Fruit fly (Drosophila melanogaster): ENCODE data around the gene Dhc16F.

Dhc16F gene

dm6 chrX:18091159-18091676 lies 26.9 kb downstream of the Dhc16F start, which contains the start of gene scu (continued):
- no peak for TF ChIP-seq HHEX (GFP tag; optimal IDR thresholded peaks at IDR 0.05)
- no peak for TF ChIP-seq CoRest (tag; optimal IDR thresholded peaks at IDR 0.05)
- peak; percentile 0 for TF ChIP-seq CG4617 (GFP tag; optimal IDR thresholded peaks at IDR 0.05; ENCODE audit: borderline replicate concordance)
- no peak for TF ChIP-seq fd102C (GFP tag; optimal IDR thresholded peaks at IDR 0.05)
- no peak for TF ChIP-seq CG8290 (GFP tag; optimal IDR thresholded peaks at IDR 0.05)
- peak in 1 of 2 experiments; percentile 61 for TF ChIP-seq CG8290 (tag; optimal IDR thresholded peaks at IDR 0.05)
- TF ChIP-seq CG3838 (GFP tag; optimal IDR thresholded peaks at IDR 0.05) = no peak
- no peak for TF ChIP-seq Hr39 (optimal IDR thresholded peaks at IDR 0.05)
- TF ChIP-seq Antp (GFP tag; optimal IDR thresholded peaks at IDR 0.05) = no peak
- TF ChIP-seq CG31441 (GFP tag; IDR thresholded peaks at IDR 0.05) = no peak
- no peak for TF ChIP-seq crol (GFP tag; IDR thresholded peaks at IDR 0.05)
- no peak for TF ChIP-seq CG12299 (tag; optimal IDR thresholded peaks at IDR 0.05)
- TF ChIP-seq exex (tag; optimal IDR thresholded peaks at IDR 0.05) = peak; percentile 40
- peak; percentile 20 for TF ChIP-seq CG13296 (GFP tag; optimal IDR thresholded peaks at IDR 0.05)
- no peak for TF ChIP-seq CG5180 (GFP tag; optimal IDR thresholded peaks at IDR 0.05)
- TF ChIP-seq unc-4 (GFP tag; IDR thresholded peaks at IDR 0.05; ENCODE audit: partially characterized antibody) = 0 out of 2 replicates have a peak, but pooled peaks have one; percentile 13
- no peak for TF ChIP-seq sens-2 (GFP tag; IDR thresholded peaks at IDR 0.05)
- TF ChIP-seq Blimp-1 (GFP tag; optimal IDR thresholded peaks at IDR 0.05) = no peak
- no peak for TF ChIP-seq CG2199 (GFP tag; IDR thresholded peaks at IDR 0.05)
- TF ChIP-seq tin (GFP tag; optimal IDR thresholded peaks at IDR 0.05) = no peak
- no peak for TF ChIP-seq Tbp (GFP tag; optimal IDR thresholded peaks at IDR 0.05)
- TF ChIP-seq MESR4 (GFP tag; optimal IDR thresholded peaks at IDR 0.05) = peak; percentile 60
- no peak for TF ChIP-seq Asciz (GFP tag; optimal IDR thresholded peaks at IDR 0.05)
- TF ChIP-seq CG10274 (GFP tag; optimal IDR thresholded peaks at IDR 0.05) = no peak
- TF ChIP-seq Lhr (GFP tag; optimal IDR thresholded peaks at IDR 0.05) = no peak
- no peak for TF ChIP-seq Max (GFP tag; optimal IDR thresholded peaks at IDR 0.05)
- no peak for TF ChIP-seq CG13123 (GFP tag; optimal IDR thresholded peaks at IDR 0.05)
- TF ChIP-seq NK7.1 (GFP tag; optimal IDR thresholded peaks at IDR 0.05) = no peak
- no peak for TF ChIP-seq Ets97D (GFP tag; optimal IDR thresholded peaks at IDR 0.05)
- no peak for TF ChIP-seq hkb (optimal IDR thresholded peaks at IDR 0.05)
- no peak for TF ChIP-seq hkb (GFP tag; IDR thresholded peaks at IDR 0.05)
- no peak for TF ChIP-seq CG11247 (GFP tag; IDR thresholded peaks at IDR 0.05)
- no peak for TF ChIP-seq Taf1 (GFP tag; IDR thresholded peaks at IDR 0.05)
- no peak for TF ChIP-seq CG8924 (tag; optimal IDR thresholded peaks at IDR 0.05)
- TF ChIP-seq CG8388 (GFP tag; optimal IDR thresholded peaks at IDR 0.05) = no peak
- peak; percentile 12 for TF ChIP-seq sug (tag; optimal IDR thresholded peaks at IDR 0.05)
- TF ChIP-seq TFAM (GFP tag; optimal IDR thresholded peaks at IDR 0.05) = no peak
- peak; percentile 3 for TF ChIP-seq CG10543 (GFP tag; optimal IDR thresholded peaks at IDR 0.05)
- TF ChIP-seq Bdp1 (GFP tag; optimal IDR thresholded peaks at IDR 0.05) = no peak
- TF ChIP-seq zen (tag; optimal IDR thresholded peaks at IDR 0.05) = no peak
- no peak for TF ChIP-seq CG12744 (GFP tag; optimal IDR thresholded peaks at IDR 0.05)
- no peak for TF ChIP-seq tx (GFP tag; optimal IDR thresholded peaks at IDR 0.05)
- no peak for TF ChIP-seq CG18599 (GFP tag; optimal IDR thresholded peaks at IDR 0.05)
- TF ChIP-seq Scr (GFP tag; IDR thresholded peaks at IDR 0.05; ENCODE audit: partially characterized antibody) = no peak
- TF ChIP-seq CG34376 (GFP tag; optimal IDR thresholded peaks at IDR 0.05) = peak; percentile 49
- TF ChIP-seq dan (GFP tag; IDR thresholded peaks at IDR 0.05) = no peak
- no peak for TF ChIP-seq eyg (GFP tag; optimal IDR thresholded peaks at IDR 0.05)
- TF ChIP-seq B-H2 (GFP tag; optimal IDR thresholded peaks at IDR 0.05) = no peak
- no peak for TF ChIP-seq caup (GFP tag; optimal IDR thresholded peaks at IDR 0.05; ENCODE audit: severe bottlenecking)
- no peak for TF ChIP-seq CG3407 (GFP tag; optimal IDR thresholded peaks at IDR 0.05)
- TF ChIP-seq CG17912 (GFP tag; optimal IDR thresholded peaks at IDR 0.05) = no peak
